Worm (Caenorhabditis elegans): ENCODE results near the gene ubh-3.
A peak's percentile ranks its signal among the peaks of the same experiment; 100 is the strongest.

The ubh-3 gene

DNA sequence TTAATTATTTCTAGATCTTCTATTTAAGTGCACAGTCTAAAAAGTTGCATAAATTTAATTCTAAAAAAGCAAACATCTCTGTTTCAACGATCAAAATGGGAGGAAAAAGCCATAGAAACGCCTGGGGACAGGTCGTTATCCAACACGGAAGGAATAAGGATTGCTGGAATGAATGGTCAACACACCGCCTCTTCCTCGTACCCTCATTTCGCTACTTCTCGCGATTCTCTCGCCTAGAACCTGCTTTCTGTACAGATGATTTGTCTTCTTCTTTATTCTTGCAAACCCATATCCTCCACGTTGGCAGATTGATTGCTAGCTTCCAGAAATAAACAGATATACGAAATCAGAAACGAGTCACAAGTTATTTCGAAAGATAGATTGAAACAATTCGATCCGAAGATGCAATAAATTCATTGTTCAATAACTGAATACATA lies 6.3 kb upstream of the ubh-3 start, which contains the start of gene dpy-11 (continued):
- TF ChIP-seq unc-62 (GFP tag; optimal IDR thresholded peaks at IDR 0.05) (no peak), F37B4.10 (GFP tag; IDR thresholded peaks at IDR 0.05) (0 out of 2 replicates have a peak, but pooled peaks have one; percentile 6), xnd-1 (tag; optimal IDR thresholded peaks at IDR 0.05) (no peak), snpc-4 (GFP tag; optimal IDR thresholded peaks at IDR 0.05) (peak; percentile 21), snpc-4 (tag; optimal IDR thresholded peaks at IDR 0.05) (peak in 2 of 4 experiments; percentile 9 to 26), dpff-1 (tag; optimal IDR thresholded peaks at IDR 0.05) (peak; percentile 21), pbrm-1 (GFP tag; IDR thresholded peaks at IDR 0.05) (0 out of 2 replicates have a peak, but pooled peaks have one; percentile 59), tbp1 (GFP tag; optimal IDR thresholded peaks at IDR 0.05) (peak; percentile 51), B0336.3 (GFP tag; IDR thresholded peaks at IDR 0.05) (peak; percentile 92), let-607 (tag; optimal IDR thresholded peaks at IDR 0.05) (peak in 1 of 2 experiments; percentile 1), madf-6 (GFP tag; IDR thresholded peaks at IDR 0.05) (peak; percentile 61), snpc-3.4 (tag; optimal IDR thresholded peaks at IDR 0.05) (no peak), aptf-3 (GFP tag; IDR thresholded peaks at IDR 0.05) (0 out of 2 replicates have a peak, but pooled peaks have one; percentile 80), hrde-1 (tag; optimal IDR thresholded peaks at IDR 0.05; ENCODE audit: borderline replicate concordance) (peak; percentile 20), egl-44 (GFP tag; IDR thresholded peaks at IDR 0.05) (peak; percentile 25; the same call in 1 of the 2 replicates), ets-4 (GFP tag; optimal IDR thresholded peaks at IDR 0.05) (peak; percentile 30), ama-1 (optimal IDR thresholded peaks at IDR 0.05) (peak; percentile 98), ama-1 (GFP tag; optimal IDR thresholded peaks at IDR 0.05) (no peak), mes-4 (tag; optimal IDR thresholded peaks at IDR 0.05) (no peak), dox-1 (GFP tag; IDR thresholded peaks at IDR 0.05) (peak; percentile 58), hmg-20 (GFP tag; IDR thresholded peaks at IDR 0.05) (peak; percentile 23; the same call in 1 of the 2 replicates), F52B5.7 (tag; optimal IDR thresholded peaks at IDR 0.05) (peak; percentile 74), C06A6.2 (GFP tag; conservative IDR thresholded peaks at IDR 0.05) (no peak), Y56A3A.18 (GFP tag; IDR thresholded peaks at IDR 0.05) (no peak; the same call in none of the 2 replicates), nhr-90 (tag; optimal IDR thresholded peaks at IDR 0.05) (peak; percentile 1), cebp-2 (GFP tag; IDR thresholded peaks at IDR 0.05) (peak; percentile 78; the same call in 1 of the 2 replicates), lin-54 (GFP tag; optimal IDR thresholded peaks at IDR 0.05) (peak; percentile 28), ekl-4 (GFP tag; IDR thresholded peaks at IDR 0.05) (peak; percentile 65), bed-1 (GFP tag; IDR thresholded peaks at IDR 0.05) (0 out of 2 replicates have a peak, but pooled peaks have one; percentile 80), Y53F4B.3 (GFP tag; IDR thresholded peaks at IDR 0.05) (no peak), madf-8 (GFP tag; conservative IDR thresholded peaks at IDR 0.05) (no peak), F39B2.1 (GFP tag; IDR thresholded peaks at IDR 0.05) (0 out of 2 replicates have a peak, but pooled peaks have one; percentile 53), cebp-1 (GFP tag; IDR thresholded peaks at IDR 0.05) (no peak), cebp-1 (tag; optimal IDR thresholded peaks at IDR 0.05) (peak; percentile 72), athp-1 (tag; optimal IDR thresholded peaks at IDR 0.05) (peak; percentile 32), atf-7 (tag; optimal IDR thresholded peaks at IDR 0.05) (peak; percentile 55), K11D2.4 (GFP tag; IDR thresholded peaks at IDR 0.05) (peak; percentile 58; the same call in 1 of the 2 replicates), F57C9.4 (tag; optimal IDR thresholded peaks at IDR 0.05) (no peak), ztf-26 (tag; optimal IDR thresholded peaks at IDR 0.05) (peak; percentile 58), repo-1 (tag; optimal IDR thresholded peaks at IDR 0.05) (peak; percentile 93), lin-40 (tag; optimal IDR thresholded peaks at IDR 0.05) (peak; percentile 33), somi-1 (GFP tag; optimal IDR thresholded peaks at IDR 0.05) (peak; percentile 74), Y53G8AR.9 (GFP tag; conservative IDR thresholded peaks at IDR 0.05) (peak; percentile 72), nhr-80 (tag; optimal IDR thresholded peaks at IDR 0.05) (no peak), ztf-22 (GFP tag; optimal IDR thresholded peaks at IDR 0.05) (peak; percentile 19), Y67H2A.10 (GFP tag; conservative IDR thresholded peaks at IDR 0.05) (no peak)
